Fruit fly (Drosophila melanogaster): ENCODE measurements around the gene CG9331.

Gene CG9331

dm6 chr2L:20869804-20870295 is 47.2 kb downstream of the CG9331 start, which contains the start of gene CG14401 (continued):
- TF ChIP-seq Dref (GFP tag; IDR thresholded peaks at IDR 0.05): no peak
- no peak for TF ChIP-seq CG6765 (GFP tag; optimal IDR thresholded peaks at IDR 0.05)
- TF ChIP-seq H2.0 (GFP tag; IDR thresholded peaks at IDR 0.05): no peak
- TF ChIP-seq tap (tag; optimal IDR thresholded peaks at IDR 0.05): no peak
- TF ChIP-seq pb (GFP tag; optimal IDR thresholded peaks at IDR 0.05): no peak
- peak; percentile 66 for TF ChIP-seq Med (GFP tag)
- TF ChIP-seq bsh (GFP tag; optimal IDR thresholded peaks at IDR 0.05): no peak
- TF ChIP-seq Bgb (GFP tag; IDR thresholded peaks at IDR 0.05; ENCODE audit: partially characterized antibody): peak; percentile 26; the same call in 1 of the 2 replicates
- no peak for TF ChIP-seq wdn (GFP tag; IDR thresholded peaks at IDR 0.05)
- peak; percentile 20; the same call in 1 of the 2 replicates for TF ChIP-seq MBD-R2 (GFP tag; IDR thresholded peaks at IDR 0.05)
- no peak for TF ChIP-seq jing (GFP tag; optimal IDR thresholded peaks at IDR 0.05)
- TF ChIP-seq Lpt (GFP tag; optimal IDR thresholded peaks at IDR 0.05): no peak
- no peak for TF ChIP-seq pzg (GFP tag; optimal IDR thresholded peaks at IDR 0.05)
- no peak for TF ChIP-seq CG9437 (GFP tag; optimal IDR thresholded peaks at IDR 0.05)
- no peak for TF ChIP-seq Lim3 (GFP tag; IDR thresholded peaks at IDR 0.05)
- 0 out of 2 replicates have a peak, but pooled peaks have one; percentile 55 for TF ChIP-seq CG16779 (GFP tag; IDR thresholded peaks at IDR 0.05)
- TF ChIP-seq CG1603 (tag; optimal IDR thresholded peaks at IDR 0.05): no peak
- TF ChIP-seq pros (GFP tag; optimal IDR thresholded peaks at IDR 0.05): no peak
- TF ChIP-seq usp (GFP tag; optimal IDR thresholded peaks at IDR 0.05): no peak
- no peak for TF ChIP-seq nom (GFP tag; optimal IDR thresholded peaks at IDR 0.05)
- no peak for TF ChIP-seq CG34224 (GFP tag; IDR thresholded peaks at IDR 0.05; ENCODE audit: partially characterized antibody)
- TF ChIP-seq chif (GFP tag; optimal IDR thresholded peaks at IDR 0.05): no peak
- no peak for TF ChIP-seq Sin3A (optimal IDR thresholded peaks at IDR 0.05)
- TF ChIP-seq sim (GFP tag; IDR thresholded peaks at IDR 0.05): no peak
- no peak for TF ChIP-seq YL-1 (GFP tag; optimal IDR thresholded peaks at IDR 0.05)
- no peak for TF ChIP-seq C15 (GFP tag; IDR thresholded peaks at IDR 0.05)
- no peak for TF ChIP-seq CG17912 (GFP tag; optimal IDR thresholded peaks at IDR 0.05)
- TF ChIP-seq CG8290 (GFP tag; optimal IDR thresholded peaks at IDR 0.05): no peak
- peak in 1 of 2 experiments; percentile 44 for TF ChIP-seq CG8290 (tag; optimal IDR thresholded peaks at IDR 0.05)
- no peak for TF ChIP-seq B-H2 (GFP tag; optimal IDR thresholded peaks at IDR 0.05)
- TF ChIP-seq NFAT (GFP tag; IDR thresholded peaks at IDR 0.05): no peak
- no peak for TF ChIP-seq nmo (GFP tag; optimal IDR thresholded peaks at IDR 0.05)
- TF ChIP-seq Xrp1 (GFP tag; IDR thresholded peaks at IDR 0.05): no peak
- TF ChIP-seq Ssrp (tag; optimal IDR thresholded peaks at IDR 0.05): no peak
- TF ChIP-seq CG4820 (GFP tag; optimal IDR thresholded peaks at IDR 0.05): no peak
- no peak for TF ChIP-seq HHEX (GFP tag; optimal IDR thresholded peaks at IDR 0.05)
- no peak for TF ChIP-seq Nf-YC (tag; optimal IDR thresholded peaks at IDR 0.05)
- TF ChIP-seq otp (GFP tag; IDR thresholded peaks at IDR 0.05): no peak
- no peak for TF ChIP-seq Abd-B (GFP tag; optimal IDR thresholded peaks at IDR 0.05)

- TF ChIP-seq ato (GFP tag; IDR thresholded peaks at IDR 0.05; ENCODE audit: partially characterized antibody) (peak; percentile 22; the same call in 1 of the 2 replicates), Poxn (GFP tag; IDR thresholded peaks at IDR 0.05) (no peak), Aef1 (GFP tag; IDR thresholded peaks at IDR 0.05) (no peak), zfh1 (GFP tag; IDR thresholded peaks at IDR 0.05) (0 out of 3 replicates have a peak, but pooled peaks have one; percentile 30), Hmx (GFP tag; optimal IDR thresholded peaks at IDR 0.05) (no peak), CG3065 (GFP tag; optimal IDR thresholded peaks at IDR 0.05) (no peak), CG11093 (GFP tag; IDR thresholded peaks at IDR 0.05) (no peak), CG2199 (GFP tag; IDR thresholded peaks at IDR 0.05) (peak; percentile 68; the same call in 2 of the 3 replicates), dmrt11E (tag; optimal IDR thresholded peaks at IDR 0.05) (no peak), CG33213 (GFP tag; optimal IDR thresholded peaks at IDR 0.05) (no peak), Hr51 (GFP tag; optimal IDR thresholded peaks at IDR 0.05) (no peak), fd64A (GFP tag; optimal IDR thresholded peaks at IDR 0.05) (no peak), Ptx1 (GFP tag; IDR thresholded peaks at IDR 0.05) (no peak), Opbp (GFP tag; IDR thresholded peaks at IDR 0.05; ENCODE audit: partially characterized antibody) (0 out of 3 replicates have a peak, but pooled peaks have one; percentile 46), ATbp (GFP tag; optimal IDR thresholded peaks at IDR 0.05) (no peak)
Measured at dm6 chr2L:20874514-20874913, 51.9 kb downstream of the CG9331 start.

Data from whole organism, embryonic.